Worm (Caenorhabditis elegans) whole organism, midembryonic: ENCODE measurements around the gene unc-49.

Experiments
- flt-1 ChIP-seq: fragments of 200-800 bp; sonication (Bioruptor generic); IDR thresholded peaks from 2 replicates; pipeline ENCODE4 v1.3.6; 2022; ENCODE audit warnings: missing genetic modification characterization, missing compliant biosample characterization
- ref-1 ChIP-seq: fragments of 200-800 bp; sonication (Bioruptor generic); conservative IDR thresholded peaks from 2 replicates; pipeline ENCODE4 v1.3.6; 2022; ENCODE audit warnings: missing genetic modification reagents, missing genetic modification characterization, missing compliant biosample characterization

ce11 chrIII:10565926-10566325 is 45.4 kb downstream of the unc-49 start, which contains the start of gene acdh-11:
- no peak for TF ChIP-seq flt-1 (GFP tag; lab: Robert Waterston, UW)
- TF ChIP-seq ref-1 (GFP tag; lab: Robert Waterston, UW), result no peak
